Fruit fly (Drosophila melanogaster) whole organism, embryonic: ENCODE data around the gene kud.

Experiments
- CG10274 ChIP-seq: fragments of 200-800 bp; sonication (Bioruptor generic); optimal IDR thresholded peaks from 3 replicates; lab custom pipeline; 2017; ENCODE audit warnings: missing biosample characterization, mild to moderate bottlenecking, missing genetic modification characterization
- CG10321 ChIP-seq: fragments of 200-800 bp; sonication (Bioruptor generic); IDR thresholded peaks from 2 replicates; pipeline ENCODE4 v1.3.6; 2022; ENCODE audit warnings: missing biosample characterization, missing genetic modification characterization
- CG10654 ChIP-seq: fragments of 200-800 bp; sonication (Bioruptor generic); optimal IDR thresholded peaks from 2 replicates; lab custom pipeline; 2016; ENCODE audit warnings: missing biosample characterization, missing genetic modification characterization
- CG12744 ChIP-seq: fragments of 200-800 bp; sonication (Bioruptor generic); optimal IDR thresholded peaks from 2 replicates; lab custom pipeline; 2016; ENCODE audit warnings: missing biosample characterization, missing genetic modification characterization
- CG13424 ChIP-seq: fragments of 200-800 bp; sonication (Bioruptor generic); optimal IDR thresholded peaks from 2 replicates; lab custom pipeline; 2019; ENCODE audit warnings: missing biosample characterization, mild to moderate bottlenecking, missing genetic modification characterization, moderate library complexity
- CG13624 ChIP-seq: fragments of 200-800 bp; sonication (Bioruptor generic); optimal IDR thresholded peaks from 2 replicates; lab custom pipeline; 2016; ENCODE audit warnings: missing biosample characterization, missing genetic modification characterization
- CG14050 ChIP-seq: fragments of 200-800 bp; sonication (Bioruptor generic); IDR thresholded peaks from 3 replicates; pipeline ENCODE4 v1.3.6; 2022; ENCODE audit warnings: missing biosample characterization, missing genetic modification characterization
- CG15269 ChIP-seq: fragments of 200-800 bp; sonication (Bioruptor generic); optimal IDR thresholded peaks from 2 replicates; lab custom pipeline; 2018; ENCODE audit warnings: missing biosample characterization, mild to moderate bottlenecking, missing genetic modification characterization, moderate library complexity
- CG17568 ChIP-seq: fragments of 200-800 bp; sonication (Bioruptor generic); optimal IDR thresholded peaks from 2 replicates; lab custom pipeline; 2018; ENCODE audit warnings: missing biosample characterization, mild to moderate bottlenecking, missing genetic modification characterization, moderate library complexity
- CG2116 ChIP-seq: fragments of 200-800 bp; sonication (Bioruptor generic); optimal IDR thresholded peaks from 3 replicates; lab custom pipeline; 2018; ENCODE audit warnings: missing biosample characterization, mild to moderate bottlenecking, missing genetic modification characterization
- CG2202 ChIP-seq: fragments of 200-800 bp; sonication (Bioruptor generic); optimal IDR thresholded peaks from 2 replicates; lab custom pipeline; 2018; ENCODE audit warnings: missing biosample characterization, mild to moderate bottlenecking, missing genetic modification characterization
- CG30431 ChIP-seq: fragments of 200-800 bp; sonication (Bioruptor generic); optimal IDR thresholded peaks from 2 replicates; lab custom pipeline; 2017; ENCODE audit warnings: missing biosample characterization, missing genetic modification characterization
- CG32767 ChIP-seq: fragments of 200-800 bp; sonication (Bioruptor generic); IDR thresholded peaks from 2 replicates; pipeline ENCODE4 v1.3.6; 2022; ENCODE audit warnings: missing biosample characterization, missing genetic modification characterization
- CG32772 ChIP-seq: fragments of 200-800 bp; sonication (Bioruptor generic); IDR thresholded peaks from 2 replicates; pipeline ENCODE4 v1.3.6; 2022; ENCODE audit warnings: missing biosample characterization, missing genetic modification characterization
- CG34376 ChIP-seq: fragments of 200-800 bp; sonication (Bioruptor generic); optimal IDR thresholded peaks from 2 replicates; lab custom pipeline; 2018; ENCODE audit warnings: missing biosample characterization, mild to moderate bottlenecking, missing genetic modification characterization
- CG3847 ChIP-seq: fragments of 200-800 bp; sonication (Bioruptor generic); IDR thresholded peaks from 2 replicates; pipeline ENCODE4 v1.3.6; 2022; ENCODE audit warnings: missing biosample characterization, missing genetic modification characterization
- CG5245 ChIP-seq: fragments of 200-800 bp; sonication (Bioruptor generic); optimal IDR thresholded peaks from 3 replicates; lab custom pipeline; 2016; ENCODE audit warnings: missing biosample characterization, missing genetic modification characterization
- CG6254 ChIP-seq: fragments of 200-800 bp; sonication (Bioruptor generic); optimal IDR thresholded peaks from 3 replicates; lab custom pipeline; 2017; ENCODE audit warnings: mild to moderate bottlenecking, missing biosample characterization, missing genetic modification reagents, missing genetic modification characterization
- CG6813 ChIP-seq: fragments of 200-800 bp; sonication (Bioruptor generic); optimal IDR thresholded peaks from 2 replicates; lab custom pipeline; 2017; ENCODE audit warnings: missing biosample characterization, missing genetic modification characterization, mild to moderate bottlenecking, moderate library complexity, missing genetic modification reagents
- CG7928 ChIP-seq: fragments of 200-800 bp; sonication (Bioruptor generic); optimal IDR thresholded peaks from 2 replicates; lab custom pipeline; 2017; ENCODE audit warnings: missing biosample characterization, mild to moderate bottlenecking, missing genetic modification characterization
- CG8290 ChIP-seq, 3 experiments: fragments of 200-800 bp; sonication (Bioruptor generic); optimal IDR thresholded peaks; 2 replicates each; lab custom pipeline; 2016 to 2019; ENCODE audit warnings: missing biosample characterization in 3 of 3, missing genetic modification characterization in 3 of 3, mild to moderate bottlenecking in 2 of 3, moderate library complexity in 1 of 3
- CG9215 ChIP-seq: fragments of 200-800 bp; sonication (Bioruptor generic); IDR thresholded peaks from 2 replicates; pipeline ENCODE4 v1.3.6; 2022; ENCODE audit warnings: missing biosample characterization, missing genetic modification characterization
- Dad ChIP-seq: fragments of 200-800 bp; sonication (Bioruptor generic); optimal IDR thresholded peaks from 3 replicates; lab custom pipeline; 2016; ENCODE audit warnings: missing biosample characterization, missing genetic modification characterization
- Deaf1 ChIP-seq: fragments of 200-800 bp; optimal IDR thresholded peaks from 3 replicates; lab custom pipeline; 2019; ENCODE audit warnings: missing biosample characterization, mild to moderate bottlenecking, missing genetic modification characterization, moderate library complexity
- E2f1 ChIP-seq: fragments of 200-800 bp; sonication (Bioruptor generic); IDR thresholded peaks from 2 replicates; pipeline ENCODE4 v1.3.6; 2022; ENCODE audit warnings: missing biosample characterization, missing genetic modification characterization
- ERR ChIP-seq: fragments of 200-800 bp; sonication (Bioruptor generic); optimal IDR thresholded peaks from 2 replicates; lab custom pipeline; 2016; ENCODE audit warnings: missing biosample characterization, missing genetic modification characterization
- Eip74EF ChIP-seq, 2 experiments: fragments of 200-800 bp in 1 of 2; fragments of >200 bp in 1 of 2; sonication (Bioruptor generic) in 1 of 2; optimal IDR thresholded peaks; 2 replicates each; lab custom pipeline; 2017 to 2019; ENCODE audit warnings: missing biosample characterization in 2 of 2, missing genetic modification characterization in 2 of 2, mild to moderate bottlenecking in 1 of 2, moderate library complexity in 1 of 2
- Fer1 ChIP-seq: fragments of 200-800 bp; sonication (Bioruptor generic); optimal IDR thresholded peaks from 2 replicates; lab custom pipeline; 2017; ENCODE audit warnings: missing biosample characterization, mild to moderate bottlenecking, missing genetic modification characterization
- HmgD ChIP-seq: fragments of 200-800 bp; sonication (Bioruptor generic); optimal IDR thresholded peaks from 3 replicates; lab custom pipeline; 2016; ENCODE audit warnings: missing biosample characterization, missing genetic modification characterization
- Ssrp ChIP-seq: fragments of 200-800 bp; sonication (Bioruptor generic); optimal IDR thresholded peaks from 2 replicates; lab custom pipeline; 2018; ENCODE audit warnings: missing biosample characterization, mild to moderate bottlenecking, missing genetic modification characterization, moderate library complexity
- Xrp1 ChIP-seq: fragments of 200-800 bp; sonication (Bioruptor generic); IDR thresholded peaks from 2 replicates; pipeline ENCODE4 v1.3.6; 2022; ENCODE audit warnings: missing biosample characterization, missing genetic modification characterization
- ash1 ChIP-seq: fragments of 200-800 bp; sonication (Bioruptor generic); optimal IDR thresholded peaks from 2 replicates; lab custom pipeline; 2018; ENCODE audit warnings: missing biosample characterization, mild to moderate bottlenecking, missing genetic modification characterization
- bab2 ChIP-seq: fragments of 200-800 bp; sonication (Bioruptor generic); optimal IDR thresholded peaks from 2 replicates; lab custom pipeline; 2016; ENCODE audit warnings: missing biosample characterization, missing genetic modification characterization
- crol ChIP-seq: fragments of 200-800 bp; sonication (Bioruptor generic); IDR thresholded peaks from 2 replicates; pipeline ENCODE4 v1.3.6; 2022; ENCODE audit warnings: missing biosample characterization, missing genetic modification characterization
- crp ChIP-seq, 2 experiments: fragments of 200-800 bp; sonication (Bioruptor generic); optimal IDR thresholded peaks; 2 replicates in 1 of 2; 3 replicates in 1 of 2; lab custom pipeline; 2017; ENCODE audit warnings: missing biosample characterization in 2 of 2, missing genetic modification characterization in 2 of 2, mild to moderate bottlenecking in 1 of 2, moderate library complexity in 1 of 2
- exex ChIP-seq: fragments of 200-800 bp; sonication (Bioruptor generic); optimal IDR thresholded peaks from 4 replicates; lab custom pipeline; 2018; ENCODE audit warnings: missing biosample characterization, mild to moderate bottlenecking, missing genetic modification characterization, moderate library complexity
- eyg ChIP-seq: fragments of 200-800 bp; sonication (Bioruptor generic); optimal IDR thresholded peaks from 3 replicates; lab custom pipeline; 2016; ENCODE audit warnings: missing biosample characterization, missing genetic modification characterization
- fd3F ChIP-seq: fragments of 200-800 bp; sonication (Bioruptor generic); optimal IDR thresholded peaks from 2 replicates; lab custom pipeline; 2018; ENCODE audit warnings: missing biosample characterization, mild to moderate bottlenecking, missing genetic modification characterization, moderate library complexity
- fd96Cb ChIP-seq: fragments of 200-800 bp; sonication (Bioruptor generic); optimal IDR thresholded peaks from 2 replicates; lab custom pipeline; 2018; ENCODE audit warnings: missing biosample characterization, mild to moderate bottlenecking, missing genetic modification characterization, moderate library complexity
- gem ChIP-seq: fragments of 200-800 bp; sonication (Bioruptor generic); optimal IDR thresholded peaks from 2 replicates; lab custom pipeline; 2019; ENCODE audit warnings: missing biosample characterization, mild to moderate bottlenecking, missing genetic modification characterization, moderate library complexity
- hkb ChIP-seq, 2 experiments: fragments of 200-800 bp in 1 of 2; fragments of >200 bp in 1 of 2; sonication (Bioruptor generic) in 1 of 2; IDR thresholded peaks in 1 of 2; optimal IDR thresholded peaks in 1 of 2; 2 replicates each; pipeline versions ENCODE4 v1.3.6 to Lab custom; 2017 to 2022; ENCODE audit warnings: missing biosample characterization in 1 of 2, missing genetic modification characterization in 1 of 2
- lbe ChIP-seq: fragments of 200-800 bp; sonication (Bioruptor generic); optimal IDR thresholded peaks from 2 replicates; lab custom pipeline; 2016; ENCODE audit warnings: missing biosample characterization, mild to moderate bottlenecking, missing genetic modification characterization
- peb ChIP-seq: fragments of 200-800 bp; sonication (Bioruptor generic); IDR thresholded peaks from 2 replicates; pipeline ENCODE4 v1.3.6; 2022; ENCODE audit warnings: missing biosample characterization, missing genetic modification characterization
- sens ChIP-seq: fragments of 200-800 bp; sonication (Bioruptor generic); peaks from one replicate; lab custom pipeline; 2016; ENCODE audit warnings: missing biosample characterization, missing genetic modification characterization
- sisA ChIP-seq: fragments of 200-800 bp; sonication (Bioruptor generic); IDR thresholded peaks from 2 replicates; pipeline ENCODE4 v1.3.6; 2022; ENCODE audit warnings: missing biosample characterization, missing genetic modification characterization
- so ChIP-seq: fragments of 200-800 bp; sonication (Bioruptor generic); IDR thresholded peaks from 3 replicates; pipeline ENCODE4 v1.3.6; 2022; ENCODE audit warnings: missing biosample characterization, missing genetic modification characterization
- ttk ChIP-seq: fragments of 200-800 bp; sonication (Bioruptor generic); IDR thresholded peaks from 2 replicates; pipeline ENCODE4 v2.1.2; 2022; ENCODE audit warnings: missing biosample characterization, missing genetic modification characterization
- vfl ChIP-seq: fragments of 200-800 bp; sonication (Bioruptor generic); optimal IDR thresholded peaks from 2 replicates; lab custom pipeline; 2016; ENCODE audit warnings: missing biosample characterization, missing genetic modification characterization
- vvl ChIP-seq: fragments of 200-800 bp; sonication (Bioruptor generic); IDR thresholded peaks from 2 replicates; pipeline ENCODE4 v1.3.6; 2022; ENCODE audit warnings: missing biosample characterization, missing genetic modification characterization

kud gene

DNA sequence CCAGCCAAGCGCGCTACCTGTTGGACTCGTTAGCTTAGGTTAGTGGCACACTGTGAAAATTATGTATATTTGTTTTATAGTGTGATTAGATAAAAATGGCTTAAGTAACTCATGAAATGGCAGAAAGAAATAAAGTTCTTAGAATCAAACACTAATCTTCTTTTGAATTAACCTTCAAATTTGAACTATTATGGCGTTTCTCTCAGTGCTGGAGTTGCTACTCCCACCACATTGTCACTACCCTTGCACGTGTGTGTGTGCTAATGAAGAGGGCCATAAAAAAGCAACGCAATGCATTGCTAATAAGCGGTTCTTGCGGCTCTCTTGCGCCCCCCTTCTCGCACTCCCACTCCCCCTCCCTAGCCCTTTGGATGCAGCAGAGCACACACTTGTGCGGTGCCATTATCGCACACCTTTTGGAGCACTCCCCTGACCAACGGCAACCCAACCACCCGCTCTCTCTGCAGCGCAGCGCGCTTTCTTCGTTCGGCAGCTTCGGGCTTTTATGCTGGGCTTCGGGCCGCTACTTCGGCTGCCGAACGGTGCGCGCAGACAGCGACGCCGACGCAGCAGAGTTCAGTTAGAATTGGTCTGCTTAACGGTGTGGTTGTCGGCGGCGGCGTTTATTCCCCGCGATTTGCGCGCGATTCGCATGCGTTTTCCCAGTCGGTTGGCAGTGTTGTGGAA lies 46.0 kb upstream of the kud start (continued):
- peak; percentile 65 for TF ChIP-seq CG9215
- TF ChIP-seq CG6254 (GFP tag; lab: Kevin White, UChicago), result peak; percentile 92
- no peak for TF ChIP-seq hkb (optimal IDR thresholded peaks at IDR 0.05; lab: Kevin White, UChicago)
- TF ChIP-seq hkb (GFP tag; IDR thresholded peaks at IDR 0.05; lab: Robert Waterston, UW), result peak; percentile 95
- TF ChIP-seq CG8290 (GFP tag; optimal IDR thresholded peaks at IDR 0.05; lab: Kevin White, UChicago), result peak; percentile 67
- peak in 1 of 2 experiments; percentile 68 for TF ChIP-seq CG8290 (tag; optimal IDR thresholded peaks at IDR 0.05; lab: Kevin White, UChicago)
- peak; percentile 77 for TF ChIP-seq CG6813 (GFP tag; lab: Kevin White, UChicago)
- TF ChIP-seq CG15269 (tag; lab: Kevin White, UChicago), result peak; percentile 90
- peak; percentile 54 for TF ChIP-seq CG12744 (GFP tag; lab: Kevin White, UChicago)
- peak; percentile 95 for TF ChIP-seq Xrp1
- TF ChIP-seq CG32767 (GFP tag; lab: Robert Waterston, UW), result peak; percentile 87
- TF ChIP-seq vfl (GFP tag; lab: Kevin White, UChicago), result peak; percentile 37
- TF ChIP-seq CG14050 (GFP tag; lab: Robert Waterston, UW), result peak; percentile 91
- TF ChIP-seq E2f1 (GFP tag; lab: Robert Waterston, UW), result peak; percentile 90
- peak; percentile 93 for TF ChIP-seq so (GFP tag; lab: Robert Waterston, UW)
- peak; percentile 74 for TF ChIP-seq CG13624 (GFP tag; lab: Kevin White, UChicago)
- TF ChIP-seq Deaf1 (tag; lab: Kevin White, UChicago), result peak; percentile 100
- TF ChIP-seq ash1 (GFP tag; lab: Kevin White, UChicago), result no peak
- no peak for TF ChIP-seq CG10321 (GFP tag; lab: Robert Waterston, UW)
- TF ChIP-seq eyg (GFP tag; lab: Kevin White, UChicago), result peak; percentile 89
- TF ChIP-seq Fer1 (GFP tag; lab: Kevin White, UChicago), result peak; percentile 75
- TF ChIP-seq crol (GFP tag; lab: Robert Waterston, UW), result peak; percentile 99
- peak in 1 of 2 experiments; percentile 49 for TF ChIP-seq crp (GFP tag; optimal IDR thresholded peaks at IDR 0.05; lab: Kevin White, UChicago)
- peak; percentile 7 for TF ChIP-seq HmgD (GFP tag; lab: Kevin White, UChicago)
- peak; percentile 85 for TF ChIP-seq Dad (GFP tag; lab: Kevin White, UChicago)
- TF ChIP-seq CG2116 (GFP tag; lab: Kevin White, UChicago), result peak; percentile 54
- peak; percentile 90 for TF ChIP-seq CG2202 (tag; lab: Kevin White, UChicago)
- peak; percentile 51 for TF ChIP-seq CG7928
- peak; percentile 94 for TF ChIP-seq CG32772
- TF ChIP-seq CG10654, result peak; percentile 87
- peak in 1 of 2 experiments; percentile 86 for TF ChIP-seq Eip74EF (GFP tag; optimal IDR thresholded peaks at IDR 0.05; lab: Kevin White, UChicago)
- TF ChIP-seq exex, result peak; percentile 53
- TF ChIP-seq Ssrp (tag; lab: Kevin White, UChicago), result peak; percentile 92
- peak; percentile 36 for TF ChIP-seq CG34376 (GFP tag; lab: Kevin White, UChicago)
- peak; percentile 99 for TF ChIP-seq sens (GFP tag; lab: Kevin White, UChicago)
- TF ChIP-seq vvl (GFP tag; lab: Robert Waterston, UW), result peak; percentile 97
- TF ChIP-seq fd3F (GFP tag; lab: Kevin White, UChicago), result peak; percentile 69
- TF ChIP-seq bab2 (GFP tag; lab: Kevin White, UChicago), result peak; percentile 91
- peak; percentile 93 for TF ChIP-seq CG5245 (GFP tag; lab: Kevin White, UChicago)
- peak; percentile 62 for TF ChIP-seq CG10274 (GFP tag; lab: Kevin White, UChicago)
- TF ChIP-seq CG3847 (GFP tag; lab: Robert Waterston, UW), result peak; percentile 83
- no peak for TF ChIP-seq lbe (GFP tag; lab: Kevin White, UChicago)
- peak; percentile 93 for TF ChIP-seq fd96Cb
- TF ChIP-seq ttk (GFP tag; lab: Robert Waterston, UW), result peak; percentile 94
- peak; percentile 95 for TF ChIP-seq gem (tag; lab: Kevin White, UChicago)
- peak; percentile 92 for TF ChIP-seq CG13424 (tag; lab: Kevin White, UChicago)
- peak; percentile 83 for TF ChIP-seq CG30431 (GFP tag; lab: Kevin White, UChicago)
- TF ChIP-seq peb, result peak; percentile 90
- peak; percentile 77 for TF ChIP-seq ERR
- TF ChIP-seq sisA (GFP tag; lab: Robert Waterston, UW), result peak; percentile 95
- peak; percentile 64 for TF ChIP-seq CG17568 (GFP tag; lab: Kevin White, UChicago)
